Worm (Caenorhabditis elegans): ENCODE measurements around the gene srd-50.

- TF ChIP-seq ama-1 (optimal IDR thresholded peaks at IDR 0.05) (no peak), flt-1 (GFP tag; IDR thresholded peaks at IDR 0.05) (no peak), ets-7 (tag; optimal IDR thresholded peaks at IDR 0.05) (no peak), scrt-1 (GFP tag; IDR thresholded peaks at IDR 0.05) (no peak)
These were observed 47.1 kb upstream of the srd-50 start, which contains the start of gene F18H3.4 for ce11 chrX:13528630-13529138.
